Worm (Caenorhabditis elegans) whole organism, late embryonic: ENCODE results near the gene zip-11.

Source experiments
- F13H6.1 ChIP-seq: sonication (generic microtip); optimal IDR thresholded peaks from 2 replicates; lab custom pipeline; 2016; ENCODE audit warnings: missing genetic modification characterization, missing compliant biosample characterization
- ceh-31 ChIP-seq: sonication (generic microtip); optimal IDR thresholded peaks from 2 replicates; lab custom pipeline; 2016; ENCODE audit warnings: missing genetic modification characterization, missing compliant biosample characterization
- ceh-9 ChIP-seq: sonication (generic microtip); optimal IDR thresholded peaks from 2 replicates; lab custom pipeline; 2016; ENCODE audit warnings: mild to moderate bottlenecking, missing genetic modification characterization, inconsistent platforms, missing compliant biosample characterization
- pag-3 ChIP-seq: sonication (generic microtip); optimal IDR thresholded peaks from 2 replicates; lab custom pipeline; 2016; ENCODE audit warnings: missing compliant biosample characterization, missing genetic modification characterization, borderline replicate concordance
- pha-4 ChIP-seq: fragments of 150-350 bp; optimal IDR thresholded peaks from 2 replicates; lab custom pipeline; 2018; ENCODE audit warnings: missing biosample characterization, missing genetic modification reagents, missing genetic modification characterization
- pros-1 ChIP-seq: fragments of 150-350 bp; optimal IDR thresholded peaks from 2 replicates; lab custom pipeline; 2014; ENCODE audit warnings: missing biosample characterization, missing genetic modification reagents, missing genetic modification characterization

DNA sequence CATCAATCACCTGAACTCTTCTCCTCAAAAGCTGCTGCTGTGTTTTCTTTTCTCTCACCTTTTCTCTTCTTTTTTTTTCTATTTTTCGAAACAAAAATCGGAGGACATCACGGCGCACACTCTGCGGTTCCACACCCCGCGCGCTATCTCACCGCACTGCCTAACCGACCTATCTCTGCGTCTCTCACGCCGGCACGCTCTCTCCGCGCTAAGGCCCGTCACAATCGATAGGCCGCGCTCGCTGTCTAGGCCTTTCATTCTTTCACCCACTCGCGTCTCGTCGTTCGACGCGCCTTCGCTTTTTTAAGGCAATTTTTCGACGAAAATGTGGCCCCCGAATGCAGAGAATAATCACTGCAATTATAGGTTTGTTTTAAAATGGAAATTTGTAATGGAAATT, at the start of gene zip-11:
- TF ChIP-seq F13H6.1 (tag; lab: Kevin White, UChicago), result no peak
- peak; percentile 72 for TF ChIP-seq ceh-31 (tag; lab: Kevin White, UChicago)
- TF ChIP-seq pros-1 (tag; lab: Kevin White, UChicago), result no peak
- no peak for TF ChIP-seq pha-4 (tag; lab: Kevin White, UChicago)
- no peak for TF ChIP-seq ceh-9 (tag; lab: Kevin White, UChicago)
- TF ChIP-seq pag-3 (tag; lab: Kevin White, UChicago), result no peak
